Worm (Caenorhabditis elegans): Measurements from ENCODE around the gene cdc-42.

DNA sequence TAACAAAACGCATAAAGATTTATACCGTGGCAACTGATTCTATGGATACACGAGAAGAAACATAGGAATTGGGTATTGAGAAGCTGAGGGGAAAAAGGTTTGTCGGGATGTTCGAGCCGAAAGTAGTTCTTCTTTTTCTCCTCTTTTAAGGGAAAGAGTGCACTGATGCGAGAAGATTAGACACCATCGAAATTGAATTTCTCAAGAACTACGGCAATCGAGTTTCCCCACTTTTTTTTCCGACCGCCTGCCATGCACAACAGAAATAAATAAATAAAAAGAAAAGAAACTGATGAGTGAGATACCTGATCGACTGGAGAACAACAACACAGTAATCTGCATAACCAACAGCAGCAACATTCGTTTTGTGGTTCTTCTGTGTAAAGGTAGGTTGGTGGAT, 22.0 kb upstream of the cdc-42 start:
- TF ChIP-seq him-1 (tag; optimal IDR thresholded peaks at IDR 0.05) (no peak), W03F9.2 (tag; optimal IDR thresholded peaks at IDR 0.05) (no peak), dao-5 (tag; optimal IDR thresholded peaks at IDR 0.05) (no peak)

Measured in whole organism, L4/young adult.